Worm (Caenorhabditis elegans) whole organism, young adult: ENCODE results near the gene K01G5.10.

Source experiments
- B0019.2 ChIP-seq: fragments of 200-800 bp; sonication (Bioruptor generic); conservative IDR thresholded peaks from 2 replicates; pipeline ENCODE4 v1.3.6; 2022; ENCODE audit warnings: missing genetic modification reagents, missing genetic modification characterization, missing compliant biosample characterization
- F22D6.2 ChIP-seq: sonication (generic microtip); optimal IDR thresholded peaks from 2 replicates; lab custom pipeline; 2016; ENCODE audit warnings: mild to moderate bottlenecking, missing genetic modification characterization, missing compliant biosample characterization
- F23B12.7 ChIP-seq: sonication (generic microtip); optimal IDR thresholded peaks from 2 replicates; lab custom pipeline; 2017; ENCODE audit warnings: missing genetic modification characterization, mild to moderate bottlenecking, missing compliant biosample characterization, antibody characterized with exemption, moderate library complexity; ENCODE audit not compliant: insufficient read depth
- F33H1.4 ChIP-seq: fragments of 200-800 bp; sonication (Bioruptor generic); IDR thresholded peaks from 2 replicates; pipeline ENCODE4 v1.3.6; 2022; ENCODE audit warnings: missing genetic modification reagents, missing genetic modification characterization, missing compliant biosample characterization
- F37B4.10 ChIP-seq: fragments of 200-800 bp; sonication (Bioruptor generic); IDR thresholded peaks from 2 replicates; pipeline ENCODE4 v1.3.6; 2022; ENCODE audit warnings: missing genetic modification characterization, missing compliant biosample characterization
- F49E8.2 ChIP-seq: sonication (generic microtip); optimal IDR thresholded peaks from 3 replicates; lab custom pipeline; 2017; ENCODE audit warnings: missing genetic modification characterization, mild to moderate bottlenecking, missing compliant biosample characterization, antibody characterized with exemption, moderate library complexity; ENCODE audit not compliant: insufficient read depth
- F52B5.7 ChIP-seq: sonication (generic microtip); optimal IDR thresholded peaks from 2 replicates; lab custom pipeline; 2016; ENCODE audit warnings: mild to moderate bottlenecking, missing genetic modification characterization, missing compliant biosample characterization
- K11D2.4 ChIP-seq: fragments of 200-800 bp; sonication (Bioruptor generic); IDR thresholded peaks from 2 replicates; pipeline ENCODE4 v1.3.6; 2022; ENCODE audit warnings: missing genetic modification reagents, missing genetic modification characterization, missing compliant biosample characterization
- T07F8.4 ChIP-seq: sonication (generic microtip); optimal IDR thresholded peaks from 2 replicates; lab custom pipeline; 2016; ENCODE audit warnings: mild to moderate bottlenecking, missing genetic modification characterization, moderate library complexity, missing compliant biosample characterization
- Y53G8AR.9 ChIP-seq: fragments of 200-800 bp; sonication (Bioruptor generic); conservative IDR thresholded peaks from 2 replicates; pipeline ENCODE4 v1.3.6; 2022; ENCODE audit warnings: missing genetic modification reagents, missing genetic modification characterization, missing compliant biosample characterization
- Y79H2A.3 ChIP-seq: fragments of 200-800 bp; sonication (Bioruptor generic); conservative IDR thresholded peaks from 2 replicates; pipeline ENCODE4 v1.3.6; 2022; ENCODE audit warnings: missing genetic modification reagents, missing genetic modification characterization, missing compliant biosample characterization
- Y95B8A.8 ChIP-seq: fragments of 200-800 bp; sonication (Bioruptor generic); IDR thresholded peaks from 2 replicates; pipeline ENCODE4 v1.3.6; 2022; ENCODE audit warnings: missing genetic modification reagents, missing genetic modification characterization, missing compliant biosample characterization
- ama-1 ChIP-seq, 3 experiments: fragments of 150-350 bp in 1 of 3; sonication (generic microtip) in 2 of 3; optimal IDR thresholded peaks; 2 replicates each; lab custom pipeline; 2014 to 2018; ENCODE audit warnings: missing biosample characterization in 2 of 3, missing genetic modification characterization in 2 of 3, missing genetic modification reagents in 2 of 3
- bed-1 ChIP-seq: fragments of 200-800 bp; sonication (Bioruptor generic); IDR thresholded peaks from 2 replicates; pipeline ENCODE4 v1.3.6; 2022; ENCODE audit warnings: missing genetic modification reagents, missing genetic modification characterization, missing compliant biosample characterization
- ceh-100 ChIP-seq: fragments of 200-800 bp; sonication (Bioruptor generic); IDR thresholded peaks from 2 replicates; pipeline ENCODE4 v1.3.6; 2022; ENCODE audit warnings: missing genetic modification reagents, missing genetic modification characterization, missing compliant biosample characterization
- ceh-91 ChIP-seq: fragments of 200-800 bp; sonication (Bioruptor generic); IDR thresholded peaks from 2 replicates; pipeline ENCODE4 v1.3.6; 2022; ENCODE audit warnings: missing genetic modification reagents, missing genetic modification characterization, missing compliant biosample characterization
- die-1 ChIP-seq: sonication (generic microtip); optimal IDR thresholded peaks from 2 replicates; lab custom pipeline; 2016; ENCODE audit warnings: missing genotype, mild to moderate bottlenecking, missing genetic modification characterization, missing compliant biosample characterization
- dpff-1 ChIP-seq: sonication (generic microtip); optimal IDR thresholded peaks from 2 replicates; lab custom pipeline; 2017; ENCODE audit warnings: mild to moderate bottlenecking, missing genetic modification characterization, missing compliant biosample characterization
- dpl-1 ChIP-seq: fragments of 150-350 bp; optimal IDR thresholded peaks from 2 replicates; lab custom pipeline; 2014; ENCODE audit warnings: missing biosample characterization, missing genetic modification reagents, missing genetic modification characterization
- egrh-3 ChIP-seq: fragments of 200-800 bp; sonication (Bioruptor generic); IDR thresholded peaks from 2 replicates; pipeline ENCODE4 v1.3.6; 2022; ENCODE audit warnings: missing genetic modification reagents, missing genetic modification characterization, missing compliant biosample characterization
- ets-4 ChIP-seq: fragments of 200-800 bp; sonication (Bioruptor generic); optimal IDR thresholded peaks from 2 replicates; lab custom pipeline; 2018; ENCODE audit warnings: mild to moderate bottlenecking, missing genetic modification characterization, missing compliant biosample characterization
- gei-17 ChIP-seq: fragments of 200-800 bp; sonication (Bioruptor generic); optimal IDR thresholded peaks from 2 replicates; lab custom pipeline; 2018; ENCODE audit warnings: mild to moderate bottlenecking, missing genetic modification characterization, missing compliant biosample characterization
- hlh-12 ChIP-seq: sonication (generic microtip); optimal IDR thresholded peaks from 2 replicates; lab custom pipeline; 2016; ENCODE audit warnings: missing genetic modification characterization, missing compliant biosample characterization
- hmg-1.2 ChIP-seq: fragments of 200-800 bp; sonication (Bioruptor generic); IDR thresholded peaks from 2 replicates; pipeline ENCODE4 v1.3.6; 2022; ENCODE audit warnings: missing genetic modification reagents, missing genetic modification characterization, missing compliant biosample characterization
- let-607 ChIP-seq, 2 experiments: fragments of 200-800 bp in 1 of 2; sonication (Bioruptor generic) in 1 of 2; sonication (generic microtip) in 1 of 2; optimal IDR thresholded peaks; 2 replicates each; lab custom pipeline; 2016 to 2018; ENCODE audit warnings: mild to moderate bottlenecking in 2 of 2, missing compliant biosample characterization in 2 of 2, missing genetic modification characterization in 2 of 2, moderate library complexity in 2 of 2, missing genotype in 1 of 2
- lin-35 ChIP-seq, 3 experiments: fragments of 150-350 bp in 2 of 3; sonication (generic microtip) in 1 of 3; optimal IDR thresholded peaks; 2 replicates each; lab custom pipeline; 2014 to 2018; ENCODE audit warnings: missing biosample characterization in 3 of 3, missing genetic modification characterization in 3 of 3, missing genetic modification reagents in 3 of 3
- lin-40 ChIP-seq: sonication (generic microtip); optimal IDR thresholded peaks from 2 replicates; lab custom pipeline; 2016; ENCODE audit warnings: missing genetic modification characterization, mild to moderate bottlenecking, missing compliant biosample characterization, missing genotype, missing genetic modification reagents
- lsy-27 ChIP-seq: sonication (generic microtip); optimal IDR thresholded peaks from 2 replicates; lab custom pipeline; 2017; ENCODE audit warnings: missing genetic modification characterization, mild to moderate bottlenecking, missing compliant biosample characterization, antibody characterized with exemption, missing genotype, borderline replicate concordance; ENCODE audit not compliant: insufficient read depth
- madf-10 ChIP-seq: sonication (generic microtip); optimal IDR thresholded peaks from 2 replicates; lab custom pipeline; 2016; ENCODE audit warnings: mild to moderate bottlenecking, missing genetic modification characterization, missing compliant biosample characterization
- madf-3 ChIP-seq: fragments of 200-800 bp; sonication (Bioruptor generic); IDR thresholded peaks from 2 replicates; pipeline ENCODE4 v1.3.6; 2022; ENCODE audit warnings: missing genetic modification reagents, missing genetic modification characterization, missing compliant biosample characterization
- mel-28 ChIP-seq: sonication (generic microtip); optimal IDR thresholded peaks from 2 replicates; lab custom pipeline; 2016; ENCODE audit warnings: borderline replicate concordance, mild to moderate bottlenecking, missing genetic modification characterization, missing compliant biosample characterization
- mes-4 ChIP-seq: sonication (generic microtip); optimal IDR thresholded peaks from 2 replicates; lab custom pipeline; 2016; ENCODE audit warnings: missing genotype, missing genetic modification characterization, missing compliant biosample characterization
- nhr-179 ChIP-seq: sonication (generic microtip); optimal IDR thresholded peaks from 2 replicates; lab custom pipeline; 2016; ENCODE audit warnings: mild to moderate bottlenecking, missing genetic modification characterization, missing compliant biosample characterization
- nhr-80 ChIP-seq: sonication (generic microtip); optimal IDR thresholded peaks from 2 replicates; lab custom pipeline; 2016; ENCODE audit warnings: missing genetic modification characterization, missing compliant biosample characterization
- nhr-90 ChIP-seq: sonication (generic microtip); optimal IDR thresholded peaks from 2 replicates; lab custom pipeline; 2016; ENCODE audit warnings: missing genotype, mild to moderate bottlenecking, missing genetic modification characterization, missing compliant biosample characterization
- rpc-1 ChIP-seq, 2 experiments: fragments of 150-350 bp in 1 of 2; sonication (generic microtip) in 1 of 2; optimal IDR thresholded peaks; 2 replicates each; lab custom pipeline; 2014 to 2018; ENCODE audit warnings: missing biosample characterization in 1 of 2, missing genetic modification characterization in 1 of 2, missing genetic modification reagents in 1 of 2, missing genotype in 1 of 2
- sea-2 ChIP-seq: fragments of 200-800 bp; sonication (Bioruptor generic); IDR thresholded peaks from 2 replicates; pipeline ENCODE4 v1.3.6; 2022; ENCODE audit warnings: missing genetic modification characterization, missing compliant biosample characterization
- snpc-3.4 ChIP-seq: sonication (generic microtip); optimal IDR thresholded peaks from 2 replicates; lab custom pipeline; 2017; ENCODE audit warnings: missing genetic modification characterization, mild to moderate bottlenecking, missing compliant biosample characterization, antibody characterized with exemption, moderate library complexity, missing genotype, missing genetic modification reagents
- snpc-4 ChIP-seq, 5 experiments: fragments of 150-350 bp in 1 of 5; sonication (generic microtip) in 4 of 5; optimal IDR thresholded peaks; 2 replicates each; lab custom pipeline; 2014 to 2018; ENCODE audit warnings: missing genetic modification characterization in 5 of 5, missing biosample characterization in 3 of 5, antibody characterized with exemption in 2 of 5, mild to moderate bottlenecking in 2 of 5, missing compliant biosample characterization in 2 of 5, missing genotype in 2 of 5, moderate library complexity in 2 of 5, missing genetic modification reagents in 1 of 5
- sptf-2 ChIP-seq: fragments of 200-800 bp; sonication (Bioruptor generic); optimal IDR thresholded peaks from 2 replicates; lab custom pipeline; 2018; ENCODE audit warnings: mild to moderate bottlenecking, missing genetic modification characterization, missing compliant biosample characterization
- tbx-9 ChIP-seq: sonication (generic microtip); optimal IDR thresholded peaks from 2 replicates; lab custom pipeline; 2016; ENCODE audit warnings: borderline replicate concordance, missing genetic modification characterization, inconsistent platforms, missing compliant biosample characterization
- zfh-2 ChIP-seq: fragments of 200-800 bp; sonication (Bioruptor generic); conservative IDR thresholded peaks from 2 replicates; pipeline ENCODE4 v1.3.6; 2022; ENCODE audit warnings: missing genetic modification reagents, missing genetic modification characterization, missing compliant biosample characterization
- ztf-18 ChIP-seq: sonication (generic microtip); optimal IDR thresholded peaks from 2 replicates; lab custom pipeline; 2016; ENCODE audit warnings: missing genotype, mild to moderate bottlenecking, missing genetic modification characterization, missing compliant biosample characterization
- ztf-26 ChIP-seq: sonication (generic microtip); optimal IDR thresholded peaks from 2 replicates; lab custom pipeline; 2017; ENCODE audit warnings: missing genetic modification characterization, missing compliant biosample characterization
- ztf-6 ChIP-seq: fragments of 200-800 bp; sonication (Bioruptor generic); IDR thresholded peaks from 2 replicates; pipeline ENCODE4 v1.3.6; 2022; ENCODE audit warnings: missing genetic modification reagents, missing genetic modification characterization, missing compliant biosample characterization

K01G5.10 gene

ce11 chrIII:10747620-10748479 is 10.5 kb downstream of the K01G5.10 start, which contains the start of the genes ran-1 and dkc-1 (continued):
- no peak for TF ChIP-seq rpc-1 (optimal IDR thresholded peaks at IDR 0.05; lab: Kevin White, UChicago)
- no peak for TF ChIP-seq rpc-1 (tag; optimal IDR thresholded peaks at IDR 0.05; lab: Kevin White, UChicago)
- TF ChIP-seq ceh-91, result peak; percentile 95
- TF ChIP-seq let-607 (tag; optimal IDR thresholded peaks at IDR 0.05; lab: Kevin White, UChicago), result no peak
- TF ChIP-seq K11D2.4 (GFP tag; lab: Robert Waterston, UW), result no peak
- peak; percentile 84; the same call in 1 of the 2 replicates for TF ChIP-seq Y95B8A.8
- no peak for TF ChIP-seq nhr-179 (tag; lab: Kevin White, UChicago)
- TF ChIP-seq ztf-18 (tag; lab: Kevin White, UChicago), result peak; percentile 68
- no peak for TF ChIP-seq ets-4 (GFP tag; lab: Kevin White, UChicago)
- TF ChIP-seq F52B5.7 (tag; lab: Kevin White, UChicago), result no peak
- peak; percentile 58 for TF ChIP-seq F23B12.7 (tag; lab: Kevin White, UChicago)
- peak; percentile 84 for TF ChIP-seq F33H1.4 (GFP tag; lab: Robert Waterston, UW)
- no peak for TF ChIP-seq dpff-1 (tag; lab: Kevin White, UChicago)
- no peak for TF ChIP-seq tbx-9 (tag; lab: Kevin White, UChicago)
- no peak for TF ChIP-seq sptf-2 (GFP tag; lab: Kevin White, UChicago)
- TF ChIP-seq gei-17, result no peak
- no peak for TF ChIP-seq F37B4.10 (GFP tag; lab: Robert Waterston, UW)
- TF ChIP-seq snpc-3.4 (tag; lab: Kevin White, UChicago), result peak; percentile 91
- TF ChIP-seq nhr-90, result no peak
- TF ChIP-seq ama-1 (optimal IDR thresholded peaks at IDR 0.05; lab: Kevin White, UChicago), result no peak
- no peak for TF ChIP-seq ama-1 (GFP tag; optimal IDR thresholded peaks at IDR 0.05; lab: Kevin White, UChicago)
- peak; percentile 86 for TF ChIP-seq B0019.2 (GFP tag; lab: Robert Waterston, UW)
- TF ChIP-seq lsy-27, result no peak
- TF ChIP-seq sea-2 (GFP tag; lab: Robert Waterston, UW), result no peak
- TF ChIP-seq madf-10 (tag; lab: Kevin White, UChicago), result no peak
- no peak for TF ChIP-seq mel-28 (tag; lab: Kevin White, UChicago)
- no peak for TF ChIP-seq T07F8.4 (tag; lab: Kevin White, UChicago)
- TF ChIP-seq F49E8.2, result peak; percentile 84
- TF ChIP-seq Y53G8AR.9 (GFP tag; lab: Robert Waterston, UW), result peak; percentile 84
- TF ChIP-seq dpl-1 (GFP tag; lab: Kevin White, UChicago), result peak; percentile 95
- TF ChIP-seq bed-1 (GFP tag; lab: Robert Waterston, UW), result no peak
- TF ChIP-seq madf-3 (GFP tag; lab: Robert Waterston, UW), result peak; percentile 86
- peak; percentile 51 for TF ChIP-seq lin-40 (tag; lab: Kevin White, UChicago)
- TF ChIP-seq hlh-12, result no peak
- peak; percentile 95 for TF ChIP-seq hmg-1.2 (GFP tag; lab: Robert Waterston, UW)
- no peak for TF ChIP-seq zfh-2 (GFP tag; lab: Robert Waterston, UW)
- peak; percentile 38 for TF ChIP-seq ztf-26 (tag; lab: Kevin White, UChicago)
- TF ChIP-seq mes-4 (tag; lab: Kevin White, UChicago), result no peak
- TF ChIP-seq Y79H2A.3, result 0 out of 2 replicates have a peak, but pooled peaks have one; percentile 7
- TF ChIP-seq lin-35 (GFP tag; optimal IDR thresholded peaks at IDR 0.05; lab: Kevin White, UChicago), result peak in 2 of 3 experiments; percentile 74 to 79
- TF ChIP-seq F22D6.2 (tag; lab: Kevin White, UChicago), result no peak
- TF ChIP-seq ztf-6 (GFP tag; lab: Robert Waterston, UW), result no peak
- no peak for TF ChIP-seq die-1 (tag; lab: Kevin White, UChicago)
- TF ChIP-seq snpc-4 (GFP tag; optimal IDR thresholded peaks at IDR 0.05; lab: Kevin White, UChicago), result peak; percentile 35
- peak; percentile 31 to 52 (median 38) for TF ChIP-seq snpc-4 (tag; optimal IDR thresholded peaks at IDR 0.05; lab: Kevin White, UChicago)
- peak; percentile 53 for TF ChIP-seq egrh-3 (GFP tag; lab: Robert Waterston, UW)
- TF ChIP-seq nhr-80 (tag; lab: Kevin White, UChicago), result peak; percentile 24
- peak; percentile 53 for TF ChIP-seq ceh-100 (GFP tag; lab: Robert Waterston, UW)
